Worm (Caenorhabditis elegans): ENCODE results near the gene T19A5.3.

T19A5.3 gene

DNA sequence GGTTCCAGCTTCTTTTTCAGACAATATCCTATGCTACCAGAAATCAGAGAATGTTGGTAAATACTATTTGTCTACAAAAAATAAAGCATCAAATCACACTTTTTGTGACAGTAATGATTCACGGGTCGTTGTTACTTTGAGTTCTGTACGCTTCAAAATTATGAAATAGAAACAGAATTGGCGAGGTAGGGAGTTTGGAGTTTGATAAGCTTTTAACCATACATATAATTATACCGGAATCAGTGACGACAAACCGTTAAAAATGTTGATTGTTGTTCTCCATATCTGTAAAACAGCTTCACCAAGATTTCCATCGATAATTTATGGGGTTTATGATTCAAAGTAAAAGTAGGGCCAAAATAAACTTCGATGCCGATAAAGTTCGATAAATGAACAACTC lies 34.0 kb upstream of the T19A5.3 start:
- no peak for TF ChIP-seq tra-4 (tag; optimal IDR thresholded peaks at IDR 0.05)
- no peak for TF ChIP-seq aly-1 (tag; optimal IDR thresholded peaks at IDR 0.05)
- no peak for TF ChIP-seq ceh-13 (GFP tag; optimal IDR thresholded peaks at IDR 0.05)
- no peak for TF ChIP-seq tbx-37 (GFP tag; conservative IDR thresholded peaks at IDR 0.05)
- TF ChIP-seq sea-1 (GFP tag; conservative IDR thresholded peaks at IDR 0.05): no peak
- TF ChIP-seq B0310.2 (tag; optimal IDR thresholded peaks at IDR 0.05): no peak
- TF ChIP-seq hmg-4 (GFP tag; optimal IDR thresholded peaks at IDR 0.05): no peak
- TF ChIP-seq ama-1 (optimal IDR thresholded peaks at IDR 0.05): no peak
- TF ChIP-seq ceh-36 (tag; optimal IDR thresholded peaks at IDR 0.05): no peak
- no peak for TF ChIP-seq flt-1 (GFP tag; IDR thresholded peaks at IDR 0.05)
- TF ChIP-seq F13C5.2 (tag; optimal IDR thresholded peaks at IDR 0.05): no peak
- TF ChIP-seq scrt-1 (GFP tag; IDR thresholded peaks at IDR 0.05): no peak
- TF ChIP-seq tbx-11 (GFP tag; IDR thresholded peaks at IDR 0.05): no peak
- no peak for TF ChIP-seq hnd-1 (tag; optimal IDR thresholded peaks at IDR 0.05)

DNA sequence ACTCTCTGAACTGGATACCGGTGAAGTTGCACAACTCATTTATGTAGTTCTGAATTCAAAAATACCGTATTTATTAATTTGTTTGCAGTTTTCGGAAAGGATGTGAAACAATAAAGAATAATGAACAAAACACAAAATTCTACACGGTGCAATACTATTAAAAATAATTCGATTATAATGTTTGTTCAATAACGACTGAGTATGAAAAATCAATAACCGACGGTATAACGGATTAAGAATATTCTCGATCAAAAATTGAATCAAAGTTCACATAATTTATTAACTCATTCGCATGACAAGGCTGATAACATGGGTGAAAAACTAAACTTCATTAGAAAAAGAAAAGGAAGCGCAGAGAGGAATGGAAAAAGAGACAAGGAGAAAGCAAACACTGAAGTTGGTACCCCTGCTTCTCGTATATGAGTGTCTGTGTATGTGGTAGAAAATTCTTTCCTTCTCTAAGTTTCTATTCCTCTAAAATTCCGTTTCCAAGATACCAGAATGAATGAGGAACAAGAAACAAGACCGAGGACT lies 31.1 kb upstream of the T19A5.3 start, which contains the start of gene nhr-143:
Gene nhr-143 (minus strand): TSS at position 51 of the 534 bp plus-strand sequence.
- TF ChIP-seq F13C5.2 (tag; optimal IDR thresholded peaks at IDR 0.05) (no peak), tbx-11 (GFP tag; IDR thresholded peaks at IDR 0.05) (no peak), flt-1 (GFP tag; IDR thresholded peaks at IDR 0.05) (no peak), hnd-1 (tag; optimal IDR thresholded peaks at IDR 0.05) (no peak), pes-1 (GFP tag; IDR thresholded peaks at IDR 0.05) (no peak), ceh-13 (GFP tag; optimal IDR thresholded peaks at IDR 0.05) (no peak), hmbx-1 (tag; optimal IDR thresholded peaks at IDR 0.05) (no peak), scrt-1 (GFP tag; IDR thresholded peaks at IDR 0.05) (no peak), tbx-37 (GFP tag; conservative IDR thresholded peaks at IDR 0.05) (no peak), sea-1 (GFP tag; conservative IDR thresholded peaks at IDR 0.05) (no peak), ama-1 (optimal IDR thresholded peaks at IDR 0.05) (no peak)

DNA sequence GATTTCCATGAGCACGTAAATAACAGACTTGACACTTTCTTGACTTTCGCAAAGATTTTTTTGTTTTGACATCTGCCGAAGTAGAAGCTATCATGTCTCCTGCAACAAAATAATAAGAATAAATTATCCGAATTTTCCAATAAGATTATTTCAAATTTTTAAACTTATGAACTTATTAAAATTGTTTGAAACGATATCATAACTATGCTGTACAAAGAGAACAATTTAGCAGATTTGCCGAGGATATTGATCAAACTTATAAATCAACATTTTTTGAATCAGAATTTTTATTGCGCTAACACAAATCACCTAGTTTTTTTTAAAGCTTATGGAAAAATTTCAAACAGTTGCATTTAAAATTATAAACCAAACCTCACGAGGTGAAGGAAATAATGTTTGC lies 28.4 kb upstream of the T19A5.3 start, which contains the start of gene nhr-195:
Gene nhr-195 (minus strand): TSS at position 101 of the 400 bp plus-strand sequence.
- TF ChIP-seq flt-1 (GFP tag; IDR thresholded peaks at IDR 0.05) (no peak), hnd-1 (tag; optimal IDR thresholded peaks at IDR 0.05) (no peak), tra-4 (tag; optimal IDR thresholded peaks at IDR 0.05) (no peak), ets-7 (tag; optimal IDR thresholded peaks at IDR 0.05) (no peak), tbx-37 (GFP tag; conservative IDR thresholded peaks at IDR 0.05) (no peak), ama-1 (optimal IDR thresholded peaks at IDR 0.05) (no peak)

DNA sequence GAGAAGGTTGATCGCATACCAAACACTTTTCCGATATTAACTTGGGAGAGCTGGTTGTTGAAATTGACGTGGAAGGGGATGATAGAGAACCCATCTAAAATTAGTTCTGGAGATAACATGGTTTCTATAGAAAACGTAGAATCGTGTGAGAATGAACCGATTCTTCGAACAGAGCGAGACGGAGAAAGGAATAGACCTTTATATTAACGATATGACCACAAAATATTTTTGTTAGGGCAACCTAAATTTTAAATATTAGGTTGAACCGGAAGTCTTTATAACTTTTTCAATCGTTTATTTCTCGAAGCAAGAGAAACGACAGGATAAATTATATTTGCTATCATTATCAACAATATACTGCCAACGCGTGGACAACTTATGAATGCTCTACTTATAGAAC lies 22.2 kb upstream of the T19A5.3 start, which contains the start of gene nhr-219:
Gene nhr-219 (minus strand): TSS at position 101 of the 400 bp plus-strand sequence.
- TF ChIP-seq ama-1 (optimal IDR thresholded peaks at IDR 0.05) (no peak), flt-1 (GFP tag; IDR thresholded peaks at IDR 0.05) (no peak), ceh-36 (tag; optimal IDR thresholded peaks at IDR 0.05) (no peak), tra-4 (tag; optimal IDR thresholded peaks at IDR 0.05) (no peak), tbx-11 (GFP tag; IDR thresholded peaks at IDR 0.05) (no peak), hnd-1 (tag; optimal IDR thresholded peaks at IDR 0.05) (no peak), scrt-1 (GFP tag; IDR thresholded peaks at IDR 0.05) (no peak), sea-1 (GFP tag; conservative IDR thresholded peaks at IDR 0.05) (no peak), ets-7 (tag; optimal IDR thresholded peaks at IDR 0.05) (no peak), B0310.2 (tag; optimal IDR thresholded peaks at IDR 0.05) (no peak), tbx-37 (GFP tag; conservative IDR thresholded peaks at IDR 0.05) (no peak), aly-1 (tag; optimal IDR thresholded peaks at IDR 0.05) (no peak), hmbx-1 (tag; optimal IDR thresholded peaks at IDR 0.05) (no peak), F13C5.2 (tag; optimal IDR thresholded peaks at IDR 0.05) (no peak), pes-1 (GFP tag; IDR thresholded peaks at IDR 0.05) (no peak), hmg-4 (GFP tag; optimal IDR thresholded peaks at IDR 0.05) (no peak)

DNA sequence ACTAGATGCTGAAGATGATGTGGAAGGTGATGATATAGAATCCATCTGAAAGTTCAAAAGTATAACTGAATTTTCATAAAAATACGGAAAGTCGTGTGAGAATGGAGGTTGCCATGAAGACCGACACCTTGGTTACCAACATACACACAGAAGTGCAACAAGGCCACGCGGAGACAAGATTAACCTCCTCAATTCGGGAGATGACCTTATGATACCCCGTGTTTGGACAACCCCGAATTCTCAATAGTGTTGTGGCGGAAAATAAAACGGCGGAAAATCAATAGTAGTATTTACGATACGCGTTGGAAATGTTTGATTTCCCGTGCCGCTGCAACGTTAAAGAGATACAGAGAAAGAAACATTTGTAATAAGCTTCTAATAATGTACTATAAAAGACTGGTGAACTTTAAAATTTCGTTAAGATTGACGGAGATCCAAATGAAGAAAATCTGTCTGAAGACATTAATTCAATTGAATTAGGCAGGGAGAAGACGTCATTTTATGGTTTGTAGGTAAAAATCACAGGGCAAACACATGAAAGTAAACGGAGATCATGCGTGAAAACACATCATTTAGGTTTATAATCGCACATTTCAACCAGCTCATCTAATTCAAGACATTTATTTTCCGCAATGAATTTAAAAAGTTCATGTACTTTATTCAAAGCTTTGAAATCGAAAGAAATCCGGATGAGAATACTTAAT lies 20.3 kb upstream of the T19A5.3 start, which contains the start of gene nhr-44:
Gene nhr-44 (minus strand): TSS at position 51 of the 704 bp plus-strand sequence.
- TF ChIP-seq scrt-1 (GFP tag; IDR thresholded peaks at IDR 0.05) (no peak), F13C5.2 (tag; optimal IDR thresholded peaks at IDR 0.05) (no peak), tbx-11 (GFP tag; IDR thresholded peaks at IDR 0.05) (no peak), sea-1 (GFP tag; conservative IDR thresholded peaks at IDR 0.05) (no peak), ceh-36 (tag; optimal IDR thresholded peaks at IDR 0.05) (no peak), B0310.2 (tag; optimal IDR thresholded peaks at IDR 0.05) (no peak), tra-4 (tag; optimal IDR thresholded peaks at IDR 0.05) (no peak), tbx-37 (GFP tag; conservative IDR thresholded peaks at IDR 0.05) (no peak), hmg-4 (GFP tag; optimal IDR thresholded peaks at IDR 0.05) (no peak), ceh-13 (GFP tag; optimal IDR thresholded peaks at IDR 0.05) (no peak), hnd-1 (tag; optimal IDR thresholded peaks at IDR 0.05) (no peak)

DNA sequence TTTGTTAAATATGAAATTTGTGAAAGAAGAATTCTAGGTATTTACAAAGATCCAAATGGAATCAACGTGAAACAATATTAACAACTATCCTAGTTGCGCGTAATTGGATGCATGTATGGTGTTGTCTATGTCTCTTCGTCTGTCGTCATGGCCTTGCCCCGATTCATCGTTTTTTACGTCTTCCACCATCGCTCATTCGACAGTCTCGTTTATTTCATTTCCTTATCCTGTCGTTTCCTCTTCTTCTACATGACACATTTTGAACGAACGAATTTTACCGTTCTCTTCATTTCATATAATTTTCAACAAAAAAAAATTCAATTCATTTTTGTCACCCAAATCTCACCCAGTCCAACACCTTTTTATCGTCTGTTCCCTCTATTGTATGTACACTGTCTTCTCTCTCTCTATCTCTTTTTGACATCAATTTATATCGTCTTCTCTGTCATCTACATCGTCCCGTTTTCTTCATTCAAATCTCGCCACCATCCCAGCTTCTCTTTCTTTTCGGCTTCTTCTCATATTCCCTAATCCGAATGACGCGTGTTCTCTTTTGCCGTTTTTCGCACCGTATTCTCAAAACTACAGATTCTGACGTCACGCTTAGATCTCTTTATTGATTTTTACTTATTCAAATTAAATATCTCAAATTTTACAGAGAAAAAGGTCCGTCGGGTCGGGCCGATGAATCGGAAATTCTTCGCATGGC lies 12.7 kb upstream of the T19A5.3 start, which contains the start of gene ttc-17:
Gene ttc-17 (plus strand): TSS at position 659 of the 709 bp plus-strand sequence.
- TF ChIP-seq sea-1 (GFP tag; conservative IDR thresholded peaks at IDR 0.05): no peak
- no peak for TF ChIP-seq tra-4 (tag; optimal IDR thresholded peaks at IDR 0.05)
- TF ChIP-seq aly-1 (tag; optimal IDR thresholded peaks at IDR 0.05): no peak
- TF ChIP-seq tbx-37 (GFP tag; conservative IDR thresholded peaks at IDR 0.05): no peak
- no peak for TF ChIP-seq ets-7 (tag; optimal IDR thresholded peaks at IDR 0.05)
- TF ChIP-seq flt-1 (GFP tag; IDR thresholded peaks at IDR 0.05): no peak
- TF ChIP-seq hmbx-1 (tag; optimal IDR thresholded peaks at IDR 0.05): no peak
- TF ChIP-seq ama-1 (optimal IDR thresholded peaks at IDR 0.05): no peak
- no peak for TF ChIP-seq pes-1 (GFP tag; IDR thresholded peaks at IDR 0.05)
- TF ChIP-seq hmg-4 (GFP tag; optimal IDR thresholded peaks at IDR 0.05): no peak

DNA sequence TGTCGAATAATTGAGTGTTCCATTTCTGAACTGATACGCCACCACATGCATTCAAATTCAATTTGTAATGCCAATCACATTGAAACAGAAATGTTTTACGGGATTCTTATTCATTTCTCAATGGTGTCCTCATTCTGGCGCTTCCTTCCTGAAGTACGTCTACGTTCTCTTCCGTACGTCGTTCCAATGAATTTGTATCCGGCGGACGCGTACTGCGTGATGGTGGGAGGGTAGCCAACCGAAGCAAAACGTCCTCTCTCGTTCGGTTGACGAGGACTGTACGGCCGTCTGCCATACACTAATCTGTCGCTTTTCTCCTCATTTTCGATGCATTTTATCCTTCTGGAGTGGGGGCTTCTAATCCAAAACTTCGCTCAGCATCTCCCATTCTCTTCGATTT lies 6.0 kb upstream of the T19A5.3 start:
- TF ChIP-seq sea-1 (GFP tag; conservative IDR thresholded peaks at IDR 0.05) (no peak), aly-1 (tag; optimal IDR thresholded peaks at IDR 0.05) (no peak), ama-1 (optimal IDR thresholded peaks at IDR 0.05) (no peak), hmg-4 (GFP tag; optimal IDR thresholded peaks at IDR 0.05) (peak; percentile 19), tra-4 (tag; optimal IDR thresholded peaks at IDR 0.05) (no peak), ceh-36 (tag; optimal IDR thresholded peaks at IDR 0.05) (no peak), ets-7 (tag; optimal IDR thresholded peaks at IDR 0.05) (no peak)
